Worm (Caenorhabditis elegans) whole organism, L4/young adult: Measurements from ENCODE around the gene srv-16.

Experiments
- W03F9.2 ChIP-seq: fragments of 150-350 bp; optimal IDR thresholded peaks from 2 replicates; lab custom pipeline; 2014; ENCODE audit warnings: missing biosample characterization, missing genetic modification characterization
- dao-5 ChIP-seq: sonication (generic microtip); optimal IDR thresholded peaks from 2 replicates; lab custom pipeline; 2016; ENCODE audit warnings: missing genotype, missing genetic modification characterization, moderate library complexity, missing compliant biosample characterization
- him-1 ChIP-seq: sonication (generic microtip); optimal IDR thresholded peaks from 2 replicates; lab custom pipeline; 2016; ENCODE audit warnings: missing genotype, missing genetic modification reagents, missing genetic modification characterization, missing compliant biosample characterization

DNA sequence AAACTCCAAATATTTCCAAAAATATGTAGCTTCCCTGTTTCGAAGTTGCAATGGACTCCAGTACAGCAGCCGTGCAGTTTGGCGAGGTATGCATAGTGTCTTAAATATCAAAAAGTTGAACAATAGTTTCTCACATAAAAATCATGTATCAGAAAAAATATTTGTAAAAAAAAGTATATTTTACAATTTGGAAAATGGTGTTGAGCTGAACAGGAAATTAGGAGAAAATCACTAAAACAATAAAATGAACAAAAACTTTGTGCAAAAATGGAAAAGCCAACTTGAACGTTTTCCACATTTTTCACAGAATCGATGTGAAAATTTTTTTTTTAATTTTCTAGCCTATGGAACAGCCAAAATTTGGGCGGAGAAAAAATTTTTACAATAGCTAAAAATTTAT is 7.0 kb downstream of the srv-16 start, which contains the start of gene Y105C5B.8:
- TF ChIP-seq him-1 (no peak), dao-5 (tag; lab: Kevin White, UChicago) (no peak), W03F9.2 (no peak)
